Fruit fly (Drosophila melanogaster): Measurements from ENCODE around the gene mura.

mura gene

DNA sequence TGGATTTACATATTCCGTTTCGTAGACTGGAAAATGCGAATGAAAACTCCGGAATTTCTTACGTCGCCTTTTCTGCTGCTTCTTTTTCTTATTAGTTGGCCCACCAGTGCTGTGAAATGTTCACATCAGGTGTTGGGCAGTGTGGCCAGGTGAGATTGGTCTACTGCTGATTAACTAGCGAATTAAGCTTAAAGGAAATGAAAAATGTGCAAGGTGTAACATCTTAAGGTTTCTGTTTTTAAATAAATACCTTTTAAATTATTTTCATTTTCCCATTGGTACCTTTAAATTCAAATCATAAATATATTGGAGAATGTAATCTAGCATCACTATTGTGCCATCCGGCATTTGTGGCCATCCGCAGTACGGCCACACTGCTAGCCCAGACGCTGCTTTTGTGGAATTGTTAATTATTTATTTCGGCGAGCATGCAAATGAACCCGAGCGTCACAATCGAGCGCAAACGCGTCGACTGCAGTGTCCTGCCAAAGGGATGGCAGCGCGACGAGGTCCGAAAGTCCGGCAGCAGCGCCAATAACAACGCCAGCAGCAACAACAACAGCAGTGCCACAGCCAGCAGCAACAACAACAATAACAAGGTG lies 7.9 kb upstream of the mura start, which contains the start of the genes AP-1mu and MBD-like (continued):
- TF ChIP-seq CG10565 (GFP tag; optimal IDR thresholded peaks at IDR 0.05) (no peak), grn (GFP tag; optimal IDR thresholded peaks at IDR 0.05) (peak; percentile 24), CG18764 (GFP tag; optimal IDR thresholded peaks at IDR 0.05) (peak; percentile 28), CG4820 (GFP tag; optimal IDR thresholded peaks at IDR 0.05) (peak; percentile 59), Rx (GFP tag; IDR thresholded peaks at IDR 0.05) (peak; percentile 7; the same call in 1 of the 2 replicates), Fer1 (GFP tag; optimal IDR thresholded peaks at IDR 0.05) (peak; percentile 1), pnt (GFP tag; optimal IDR thresholded peaks at IDR 0.05) (peak; percentile 50), lilli (GFP tag; optimal IDR thresholded peaks at IDR 0.05) (peak; percentile 85), CG18476 (GFP tag; optimal IDR thresholded peaks at IDR 0.05) (peak; percentile 62), CG7357 (GFP tag; IDR thresholded peaks at IDR 0.05) (peak; percentile 29; the same call in 1 of the 3 replicates), ewg (GFP tag; optimal IDR thresholded peaks at IDR 0.05) (peak; percentile 58), sqz (GFP tag; optimal IDR thresholded peaks at IDR 0.05) (no peak), amos (GFP tag; IDR thresholded peaks at IDR 0.05; ENCODE audit: partially characterized antibody) (peak; percentile 29; the same call in 1 of the 2 replicates), trem (tag; optimal IDR thresholded peaks at IDR 0.05) (peak; percentile 80), chn (GFP tag; optimal IDR thresholded peaks at IDR 0.05) (peak; percentile 77), CG12744 (GFP tag; optimal IDR thresholded peaks at IDR 0.05) (no peak), chif (GFP tag; optimal IDR thresholded peaks at IDR 0.05) (peak; percentile 35 to 67), CG5245 (GFP tag; optimal IDR thresholded peaks at IDR 0.05) (no peak), hbn (GFP tag; IDR thresholded peaks at IDR 0.05; ENCODE audit: partially characterized antibody) (peak; percentile 49), zen (tag; optimal IDR thresholded peaks at IDR 0.05) (peak; percentile 46), en (GFP tag; optimal IDR thresholded peaks at IDR 0.05) (peak; percentile 38), CG1647 (GFP tag; optimal IDR thresholded peaks at IDR 0.05) (peak; percentile 34), prd (optimal IDR thresholded peaks at IDR 0.05) (no peak), prd (GFP tag; IDR thresholded peaks at IDR 0.05) (peak; percentile 77), ttk (GFP tag; IDR thresholded peaks at IDR 0.05) (no peak), tgo (GFP tag; IDR thresholded peaks at IDR 0.05) (peak; percentile 65), corto (GFP tag; optimal IDR thresholded peaks at IDR 0.05) (no peak), CG7271 (tag; optimal IDR thresholded peaks at IDR 0.05) (no peak), dm (GFP tag; optimal IDR thresholded peaks at IDR 0.05) (peak; percentile 30), CG34422 (GFP tag; IDR thresholded peaks at IDR 0.05) (peak; percentile 59; the same call in 1 of the 3 replicates), CG4424 (GFP tag; optimal IDR thresholded peaks at IDR 0.05) (peak; percentile 70), Meics (GFP tag; optimal IDR thresholded peaks at IDR 0.05) (peak; percentile 48), Myb (GFP tag; optimal IDR thresholded peaks at IDR 0.05) (peak; percentile 48), gro (GFP tag; optimal IDR thresholded peaks at IDR 0.05) (peak; percentile 65), CG4854 (GFP tag; optimal IDR thresholded peaks at IDR 0.05) (peak; percentile 58), pum (GFP tag; optimal IDR thresholded peaks at IDR 0.05) (peak; percentile 57), NfI (GFP tag; optimal IDR thresholded peaks at IDR 0.05) (peak; percentile 72), Adf1 (GFP tag; IDR thresholded peaks at IDR 0.05) (peak; percentile 33; the same call in 1 of the 2 replicates), Ptx1 (GFP tag; IDR thresholded peaks at IDR 0.05) (peak; percentile 83), yki (optimal IDR thresholded peaks at IDR 0.05) (no peak), Aef1 (GFP tag; IDR thresholded peaks at IDR 0.05) (peak; percentile 52), run (tag; optimal IDR thresholded peaks at IDR 0.05) (no peak), Hand (GFP tag; optimal IDR thresholded peaks at IDR 0.05) (no peak), CG15269 (tag; optimal IDR thresholded peaks at IDR 0.05) (no peak), BEAF-32 (GFP tag; optimal IDR thresholded peaks at IDR 0.05) (peak; percentile 64), CG2116 (GFP tag; optimal IDR thresholded peaks at IDR 0.05) (peak; percentile 72), CG9437 (GFP tag; optimal IDR thresholded peaks at IDR 0.05) (peak; percentile 62), Dad (GFP tag; optimal IDR thresholded peaks at IDR 0.05) (peak; percentile 49), CG13624 (GFP tag; optimal IDR thresholded peaks at IDR 0.05) (peak; percentile 55), CG6765 (GFP tag; optimal IDR thresholded peaks at IDR 0.05) (peak; percentile 33)
